Fruit fly (Drosophila melanogaster): ENCODE measurements around the gene MetRS-m.
A peak's percentile ranks its signal among the peaks of the same experiment; 100 is the strongest.

The MetRS-m gene

dm6 chr3R:14284422-14284760, 24.6 kb upstream of the MetRS-m start (continued):
- TF ChIP-seq pzg (GFP tag; optimal IDR thresholded peaks at IDR 0.05) (no peak), Asciz (GFP tag; optimal IDR thresholded peaks at IDR 0.05) (peak; percentile 24), CG30403 (GFP tag; optimal IDR thresholded peaks at IDR 0.05) (no peak), CG17359 (tag; optimal IDR thresholded peaks at IDR 0.05) (peak; percentile 49), grau (tag; optimal IDR thresholded peaks at IDR 0.05) (peak; percentile 92), Max (GFP tag; optimal IDR thresholded peaks at IDR 0.05) (no peak), CG2678 (tag; optimal IDR thresholded peaks at IDR 0.05) (peak; percentile 27), YL-1 (GFP tag; optimal IDR thresholded peaks at IDR 0.05) (no peak), B-H1 (GFP tag; IDR thresholded peaks at IDR 0.05) (no peak), Blimp-1 (GFP tag; optimal IDR thresholded peaks at IDR 0.05) (peak; percentile 5), CG10431 (GFP tag; optimal IDR thresholded peaks at IDR 0.05) (peak; percentile 23), hb (GFP tag; IDR thresholded peaks at IDR 0.05; ENCODE audit: partially characterized antibody) (no peak), CG17568 (GFP tag; optimal IDR thresholded peaks at IDR 0.05) (peak; percentile 6), CG4707 (GFP tag; optimal IDR thresholded peaks at IDR 0.05) (peak; percentile 15), btn (GFP tag; optimal IDR thresholded peaks at IDR 0.05) (peak; percentile 5), HLH4C (GFP tag; IDR thresholded peaks at IDR 0.05; ENCODE audit: partially characterized antibody) (no peak), Hmr (GFP tag; optimal IDR thresholded peaks at IDR 0.05) (no peak), slp2 (GFP tag; optimal IDR thresholded peaks at IDR 0.05) (peak; percentile 2), CG15696 (tag; optimal IDR thresholded peaks at IDR 0.05) (peak; percentile 10), CG8089 (GFP tag; optimal IDR thresholded peaks at IDR 0.05) (no peak), jing (GFP tag; optimal IDR thresholded peaks at IDR 0.05) (peak; percentile 9), Dll (GFP tag; IDR thresholded peaks at IDR 0.05; ENCODE audit: partially characterized antibody) (no peak), CG13424 (tag; optimal IDR thresholded peaks at IDR 0.05) (peak; percentile 40), Tbp (GFP tag; optimal IDR thresholded peaks at IDR 0.05) (no peak), CG18764 (GFP tag; optimal IDR thresholded peaks at IDR 0.05) (no peak), CG17912 (GFP tag; optimal IDR thresholded peaks at IDR 0.05) (no peak), CG31388 (GFP tag; optimal IDR thresholded peaks at IDR 0.05) (no peak), sna (GFP tag; IDR thresholded peaks at IDR 0.05; ENCODE audit: partially characterized antibody) (no peak), CG9797 (GFP tag; optimal IDR thresholded peaks at IDR 0.05) (no peak), Ets65A (GFP tag) (peak; percentile 81), seq (GFP tag; IDR thresholded peaks at IDR 0.05) (no peak), CG10654 (GFP tag; optimal IDR thresholded peaks at IDR 0.05) (no peak), CG6683 (GFP tag; optimal IDR thresholded peaks at IDR 0.05) (no peak), Mes4 (GFP tag; optimal IDR thresholded peaks at IDR 0.05) (no peak), CG6765 (GFP tag; optimal IDR thresholded peaks at IDR 0.05) (no peak), CG43689 (GFP tag; IDR thresholded peaks at IDR 0.05) (no peak), Hmx (GFP tag; optimal IDR thresholded peaks at IDR 0.05) (no peak), dmrt99B (tag; optimal IDR thresholded peaks at IDR 0.05) (peak; percentile 29), CG2875 (GFP tag; optimal IDR thresholded peaks at IDR 0.05) (peak; percentile 36), CG16779 (GFP tag; IDR thresholded peaks at IDR 0.05) (no peak), kay (GFP tag; optimal IDR thresholded peaks at IDR 0.05) (no peak), CG33213 (GFP tag; optimal IDR thresholded peaks at IDR 0.05) (peak; percentile 13), CG7786 (GFP tag; optimal IDR thresholded peaks at IDR 0.05) (no peak), Lpt (GFP tag; optimal IDR thresholded peaks at IDR 0.05) (no peak), CG12155 (GFP tag; optimal IDR thresholded peaks at IDR 0.05) (no peak), row (GFP tag; IDR thresholded peaks at IDR 0.05) (no peak), HLH54F (GFP tag; optimal IDR thresholded peaks at IDR 0.05) (peak; percentile 1), ewg (GFP tag; optimal IDR thresholded peaks at IDR 0.05) (no peak), CG1233 (GFP tag; optimal IDR thresholded peaks at IDR 0.05) (peak; percentile 30), bsh (GFP tag; optimal IDR thresholded peaks at IDR 0.05) (peak in 1 of 2 experiments; percentile 23), Dad (GFP tag; optimal IDR thresholded peaks at IDR 0.05) (no peak)

Measured in whole organism, embryonic.